Fruit fly (Drosophila melanogaster) whole organism, prepupa: ENCODE measurements around the gene Sh.
A peak's percentile ranks its signal among the peaks of the same experiment; 100 is the strongest.

Experiments used
- Blimp-1 ChIP-seq: fragments of 200-800 bp; sonication (Bioruptor generic); optimal IDR thresholded peaks from 3 replicates; lab custom pipeline; 2017; ENCODE audit warnings: missing biosample characterization, missing genetic modification characterization, mild to moderate bottlenecking, moderate library complexity, missing genetic modification reagents
- CG10631 ChIP-seq: fragments of 200-800 bp; sonication (Bioruptor generic); optimal IDR thresholded peaks from 2 replicates; lab custom pipeline; 2016; ENCODE audit warnings: missing biosample characterization, missing genetic modification characterization
- CG10669 ChIP-seq: fragments of 200-800 bp; sonication (Bioruptor generic); optimal IDR thresholded peaks from 3 replicates; lab custom pipeline; 2018; ENCODE audit warnings: missing biosample characterization, mild to moderate bottlenecking, missing genetic modification characterization, moderate library complexity
- CG11762 ChIP-seq: fragments of 200-800 bp; sonication (Bioruptor generic); optimal IDR thresholded peaks from 3 replicates; lab custom pipeline; 2016; ENCODE audit warnings: missing biosample characterization, missing genetic modification characterization; ENCODE audit not compliant: insufficient read depth
- CG11902 ChIP-seq: fragments of 200-800 bp; sonication (Bioruptor generic); optimal IDR thresholded peaks from 3 replicates; lab custom pipeline; 2016; ENCODE audit warnings: missing biosample characterization, missing genetic modification characterization
- CG15336 ChIP-seq: fragments of 200-800 bp; sonication (Bioruptor generic); IDR thresholded peaks from 2 replicates; pipeline ENCODE4 v1.3.6; 2022; ENCODE audit warnings: missing biosample characterization, missing genetic modification characterization
- CG1621 ChIP-seq: fragments of 200-800 bp; sonication (Bioruptor generic); optimal IDR thresholded peaks from 3 replicates; lab custom pipeline; 2018; ENCODE audit warnings: missing biosample characterization, mild to moderate bottlenecking, missing genetic modification characterization
- CG16779 ChIP-seq: fragments of 200-800 bp; sonication (Bioruptor generic); optimal IDR thresholded peaks from 3 replicates; lab custom pipeline; 2017; ENCODE audit warnings: missing biosample characterization, mild to moderate bottlenecking, missing genetic modification characterization
- CG3032 ChIP-seq: fragments of 200-800 bp; optimal IDR thresholded peaks from 2 replicates; lab custom pipeline; 2019; ENCODE audit warnings: missing biosample characterization, mild to moderate bottlenecking, missing genetic modification characterization, moderate library complexity
- CG31627 ChIP-seq: fragments of 200-800 bp; sonication (Bioruptor generic); optimal IDR thresholded peaks from 3 replicates; lab custom pipeline; 2016; ENCODE audit warnings: missing biosample characterization, missing genetic modification characterization
- CG32006 ChIP-seq: fragments of 200-800 bp; sonication (Bioruptor generic); optimal IDR thresholded peaks from 3 replicates; lab custom pipeline; 2017; ENCODE audit warnings: missing biosample characterization, mild to moderate bottlenecking, missing genetic modification characterization
- CG4318 ChIP-seq: fragments of 200-800 bp; sonication (Bioruptor generic); optimal IDR thresholded peaks from 3 replicates; lab custom pipeline; 2017; ENCODE audit warnings: missing biosample characterization, mild to moderate bottlenecking, missing genetic modification characterization
- CG6276 ChIP-seq: fragments of 200-800 bp; sonication (Bioruptor generic); optimal IDR thresholded peaks from 2 replicates; lab custom pipeline; 2017; ENCODE audit warnings: missing biosample characterization, mild to moderate bottlenecking, missing genetic modification characterization
- CG6792 ChIP-seq: fragments of 200-800 bp; sonication (Bioruptor generic); optimal IDR thresholded peaks from 3 replicates; lab custom pipeline; 2016; ENCODE audit warnings: missing biosample characterization, missing genetic modification characterization
- CG6808 ChIP-seq: fragments of 200-800 bp; sonication (Bioruptor generic); optimal IDR thresholded peaks from 3 replicates; lab custom pipeline; 2017; ENCODE audit warnings: missing biosample characterization, missing genetic modification characterization, mild to moderate bottlenecking, moderate library complexity, missing genetic modification reagents
- CG6854 ChIP-seq: fragments of 200-800 bp; sonication (Bioruptor generic); optimal IDR thresholded peaks from 2 replicates; lab custom pipeline; 2017; ENCODE audit warnings: missing biosample characterization, mild to moderate bottlenecking, missing genetic modification characterization
- CG7368 ChIP-seq: fragments of 200-800 bp; sonication (Bioruptor generic); optimal IDR thresholded peaks from 3 replicates; lab custom pipeline; 2016; ENCODE audit warnings: missing biosample characterization, missing genetic modification characterization
- CG8119 ChIP-seq: fragments of 200-800 bp; sonication (Bioruptor generic); IDR thresholded peaks from 3 replicates; pipeline ENCODE4 v1.3.6; 2022; ENCODE audit warnings: missing biosample characterization, missing genetic modification characterization
- CG9139 ChIP-seq: fragments of 200-800 bp; sonication (Bioruptor generic); optimal IDR thresholded peaks from 3 replicates; lab custom pipeline; 2017; ENCODE audit warnings: missing biosample characterization, mild to moderate bottlenecking, missing genetic modification characterization
- Eip75B ChIP-seq: fragments of 200-800 bp; sonication (Bioruptor generic); optimal IDR thresholded peaks from 3 replicates; lab custom pipeline; 2016; ENCODE audit warnings: missing biosample characterization, missing genetic modification characterization
- Eip78C ChIP-seq: fragments of 200-800 bp; sonication (Bioruptor generic); peaks from one replicate; lab custom pipeline; 2016; ENCODE audit warnings: missing biosample characterization, missing genetic modification characterization
- Eip93F ChIP-seq: fragments of 200-800 bp; sonication (Bioruptor generic); optimal IDR thresholded peaks from 2 replicates; lab custom pipeline; 2016; ENCODE audit warnings: missing biosample characterization, mild to moderate bottlenecking, missing genetic modification characterization
- Ets21C ChIP-seq: fragments of 200-800 bp; sonication (Bioruptor generic); optimal IDR thresholded peaks from 3 replicates; lab custom pipeline; 2016; ENCODE audit warnings: missing biosample characterization, missing genetic modification characterization
- Ets96B ChIP-seq: fragments of 200-800 bp; optimal IDR thresholded peaks from 2 replicates; lab custom pipeline; 2019; ENCODE audit warnings: missing biosample characterization, mild to moderate bottlenecking, missing genetic modification characterization, moderate library complexity
- Hr39 ChIP-seq: fragments of 200-800 bp; sonication (Bioruptor generic); optimal IDR thresholded peaks from 2 replicates; lab custom pipeline; 2016; ENCODE audit warnings: missing biosample characterization, missing genetic modification characterization
- Hr4 ChIP-seq: fragments of 200-800 bp; sonication (Bioruptor generic); optimal IDR thresholded peaks from 3 replicates; lab custom pipeline; 2016; ENCODE audit warnings: missing biosample characterization, missing genetic modification characterization
- Lpt ChIP-seq: fragments of 200-800 bp; sonication (Bioruptor generic); optimal IDR thresholded peaks from 3 replicates; lab custom pipeline; 2016; ENCODE audit warnings: missing biosample characterization, missing genetic modification characterization
- Met ChIP-seq: fragments of 200-800 bp; sonication (Bioruptor generic); optimal IDR thresholded peaks from 3 replicates; lab custom pipeline; 2016; ENCODE audit warnings: missing biosample characterization, missing genetic modification characterization
- Sox102F ChIP-seq: fragments of 200-800 bp; sonication (Bioruptor generic); optimal IDR thresholded peaks from 2 replicates; lab custom pipeline; 2016; ENCODE audit warnings: missing biosample characterization, mild to moderate bottlenecking, missing genetic modification characterization
- Sox14 ChIP-seq: fragments of 200-800 bp; sonication (Bioruptor generic); optimal IDR thresholded peaks from 3 replicates; lab custom pipeline; 2016; ENCODE audit warnings: missing biosample characterization, missing genetic modification characterization
- Sox15 ChIP-seq: fragments of 200-800 bp; sonication (Bioruptor generic); optimal IDR thresholded peaks from 3 replicates; lab custom pipeline; 2016; ENCODE audit warnings: missing biosample characterization, missing genetic modification characterization
- acj6 ChIP-seq: fragments of 200-800 bp; sonication (Bioruptor generic); optimal IDR thresholded peaks from 3 replicates; lab custom pipeline; 2016; ENCODE audit warnings: missing biosample characterization, missing genetic modification characterization
- cyc ChIP-seq: fragments of 200-800 bp; sonication (Bioruptor generic); optimal IDR thresholded peaks from 3 replicates; lab custom pipeline; 2016; ENCODE audit warnings: missing biosample characterization, missing genetic modification characterization
- dac ChIP-seq: fragments of 200-800 bp; sonication (Bioruptor generic); optimal IDR thresholded peaks from 2 replicates; lab custom pipeline; 2017; ENCODE audit warnings: missing biosample characterization, mild to moderate bottlenecking, missing genetic modification characterization
- dsx ChIP-seq: fragments of 200-800 bp; optimal IDR thresholded peaks from 3 replicates; lab custom pipeline; 2019; ENCODE audit warnings: missing biosample characterization, mild to moderate bottlenecking, missing genetic modification characterization, moderate library complexity; ENCODE audit not compliant: poor library complexity, severe bottlenecking
- eg ChIP-seq: fragments of 200-800 bp; sonication (Bioruptor generic); IDR thresholded peaks from 3 replicates; pipeline ENCODE4 v1.3.6; 2022; ENCODE audit warnings: missing biosample characterization, missing genetic modification characterization
- esn ChIP-seq: fragments of 200-800 bp; sonication (Bioruptor generic); optimal IDR thresholded peaks from 2 replicates; lab custom pipeline; 2016; ENCODE audit warnings: missing biosample characterization, mild to moderate bottlenecking, missing genetic modification characterization, moderate library complexity
- fd59A ChIP-seq: fragments of 200-800 bp; sonication (Bioruptor generic); optimal IDR thresholded peaks from 2 replicates; lab custom pipeline; 2017; ENCODE audit warnings: missing biosample characterization, mild to moderate bottlenecking, missing genetic modification characterization, missing genetic modification reagents
- fd85E ChIP-seq: fragments of 200-800 bp; sonication (Bioruptor generic); optimal IDR thresholded peaks from 3 replicates; lab custom pipeline; 2016; ENCODE audit warnings: missing biosample characterization, missing genetic modification characterization
- fkh ChIP-seq: fragments of 200-800 bp; sonication (Bioruptor generic); optimal IDR thresholded peaks from 3 replicates; lab custom pipeline; 2017; ENCODE audit warnings: missing biosample characterization, mild to moderate bottlenecking, missing genetic modification characterization, moderate library complexity
- lz ChIP-seq: fragments of 200-800 bp; sonication (Bioruptor generic); optimal IDR thresholded peaks from 3 replicates; lab custom pipeline; 2016; ENCODE audit warnings: missing biosample characterization, missing genetic modification characterization
- net ChIP-seq: fragments of 200-800 bp; sonication (Bioruptor generic); optimal IDR thresholded peaks from 3 replicates; lab custom pipeline; 2016; ENCODE audit warnings: missing biosample characterization, missing genetic modification characterization
- salr ChIP-seq, 2 experiments: fragments of 200-800 bp; sonication (Bioruptor generic); optimal IDR thresholded peaks; 3 replicates each; lab custom pipeline; 2016 to 2018; ENCODE audit warnings: missing biosample characterization in 2 of 2, missing genetic modification characterization in 2 of 2, mild to moderate bottlenecking in 1 of 2
- svp ChIP-seq: fragments of 200-800 bp; sonication (Bioruptor generic); peaks from one replicate; lab custom pipeline; 2016; ENCODE audit warnings: missing biosample characterization, missing genetic modification characterization
- topi ChIP-seq: fragments of 200-800 bp; sonication (Bioruptor generic); optimal IDR thresholded peaks from 3 replicates; lab custom pipeline; 2016; ENCODE audit warnings: missing biosample characterization, missing genetic modification characterization
- vri ChIP-seq: fragments of 200-800 bp; sonication (Bioruptor generic); optimal IDR thresholded peaks from 3 replicates; lab custom pipeline; 2016; ENCODE audit warnings: missing biosample characterization, mild to moderate bottlenecking, missing genetic modification characterization

Gene Sh

dm6 chrX:18094747-18095352, 31.8 kb upstream of the Sh start (continued):
- no peak for TF ChIP-seq CG1621 (tag; lab: Kevin White, UChicago)
- TF ChIP-seq Hr4 (GFP tag; lab: Kevin White, UChicago) = peak; percentile 30
- TF ChIP-seq CG10631 (GFP tag; lab: Kevin White, UChicago) = peak; percentile 49
- no peak for TF ChIP-seq CG16779
- TF ChIP-seq fd59A (GFP tag; lab: Kevin White, UChicago) = peak; percentile 44
- peak; percentile 29 for TF ChIP-seq Eip75B (GFP tag; lab: Kevin White, UChicago)
- peak; percentile 72 for TF ChIP-seq CG32006 (GFP tag; lab: Kevin White, UChicago)
- no peak for TF ChIP-seq dac (GFP tag; lab: Kevin White, UChicago)
- peak; percentile 33 for TF ChIP-seq Lpt (GFP tag; lab: Kevin White, UChicago)
- peak; percentile 52 for TF ChIP-seq acj6 (GFP tag; lab: Kevin White, UChicago)
- TF ChIP-seq Sox15 = no peak
- TF ChIP-seq lz (GFP tag; lab: Kevin White, UChicago) = peak; percentile 16
- peak; percentile 46 for TF ChIP-seq CG6792 (GFP tag; lab: Kevin White, UChicago)
- TF ChIP-seq vri = no peak

dm6 chrX:18094130-18094529, 31.1 kb upstream of the Sh start:
- peak; percentile 24 for TF ChIP-seq Eip78C
- no peak for TF ChIP-seq Eip93F (GFP tag; lab: Kevin White, UChicago)
- TF ChIP-seq CG10669 (GFP tag; lab: Kevin White, UChicago) = no peak
- no peak for TF ChIP-seq Ets96B
- TF ChIP-seq Sox102F (GFP tag; lab: Kevin White, UChicago) = no peak
- TF ChIP-seq CG31627 (GFP tag; lab: Kevin White, UChicago) = no peak
- no peak for TF ChIP-seq CG16779

- TF ChIP-seq Eip75B (GFP tag; lab: Kevin White, UChicago) = peak; percentile 75
- peak; percentile 65 for TF ChIP-seq dsx
- TF ChIP-seq CG6276 (GFP tag; lab: Kevin White, UChicago) = peak; percentile 45
- peak; percentile 47 for TF ChIP-seq CG9139 (GFP tag; lab: Kevin White, UChicago)
- TF ChIP-seq CG3032 (tag; lab: Kevin White, UChicago) = peak; percentile 70
- peak; percentile 87 for TF ChIP-seq CG31627 (GFP tag; lab: Kevin White, UChicago)
- TF ChIP-seq CG6792 (GFP tag; lab: Kevin White, UChicago) = peak; percentile 72
- peak; percentile 65 for TF ChIP-seq CG6808 (GFP tag; lab: Kevin White, UChicago)
- TF ChIP-seq fkh (GFP tag; lab: Kevin White, UChicago) = peak; percentile 87
- TF ChIP-seq topi (GFP tag; lab: Kevin White, UChicago) = peak; percentile 87
- TF ChIP-seq Ets21C (GFP tag; lab: Kevin White, UChicago) = peak; percentile 76
- peak; percentile 65 for TF ChIP-seq eg (GFP tag; lab: Robert Waterston, UW)
- peak; percentile 27 for TF ChIP-seq CG6854
- TF ChIP-seq CG10631 (GFP tag; lab: Kevin White, UChicago) = peak; percentile 76
- peak; percentile 36 to 50 for TF ChIP-seq salr (GFP tag; optimal IDR thresholded peaks at IDR 0.05; lab: Kevin White, UChicago)
- peak; percentile 65 for TF ChIP-seq net (GFP tag; lab: Kevin White, UChicago)
- peak; percentile 82 for TF ChIP-seq CG32006 (GFP tag; lab: Kevin White, UChicago)
- TF ChIP-seq CG11902 (GFP tag; lab: Kevin White, UChicago) = peak; percentile 71
- TF ChIP-seq Sox102F (GFP tag; lab: Kevin White, UChicago) = peak; percentile 80
- peak; percentile 62 for TF ChIP-seq CG7368 (GFP tag; lab: Kevin White, UChicago)
- TF ChIP-seq Met (GFP tag; lab: Kevin White, UChicago) = peak; percentile 87
- TF ChIP-seq esn (GFP tag; lab: Kevin White, UChicago) = peak; percentile 87
- TF ChIP-seq CG15336 = peak; percentile 76
- TF ChIP-seq svp (GFP tag; lab: Kevin White, UChicago) = peak; percentile 90
- TF ChIP-seq CG4318 (GFP tag; lab: Kevin White, UChicago) = peak; percentile 52
- TF ChIP-seq Sox14 (GFP tag; lab: Kevin White, UChicago) = peak; percentile 80
- peak; percentile 85 for TF ChIP-seq cyc (GFP tag; lab: Kevin White, UChicago)
- peak; percentile 61 for TF ChIP-seq CG11762 (GFP tag; lab: Kevin White, UChicago)
- TF ChIP-seq lz (GFP tag; lab: Kevin White, UChicago) = peak; percentile 88
- peak; percentile 75 for TF ChIP-seq Hr4 (GFP tag; lab: Kevin White, UChicago)
- peak; percentile 77 for TF ChIP-seq CG8119 (GFP tag; lab: Robert Waterston, UW)
- peak; percentile 52 for TF ChIP-seq Blimp-1
- peak; percentile 82 for TF ChIP-seq Hr39 (GFP tag; lab: Kevin White, UChicago)
- peak; percentile 38 for TF ChIP-seq fd85E (GFP tag; lab: Kevin White, UChicago)
- peak; percentile 89 for TF ChIP-seq vri
- TF ChIP-seq Eip93F (GFP tag; lab: Kevin White, UChicago) = peak; percentile 40
Measured at dm6 chrX:18092810-18093222, 29.8 kb upstream of the Sh start, which contains the start of gene RhoGAP16F. Gene RhoGAP16F, plus strand, starts transcription at chrX:18093145.
